Worm (Caenorhabditis elegans) whole organism, early embryonic: ENCODE results near the gene F59B10.5.

Experiments used
- ama-1 ChIP-seq: fragments of 150-350 bp; optimal IDR thresholded peaks from 2 replicates; lab custom pipeline; 2014
- tbx-11 ChIP-seq: fragments of 200-800 bp; sonication (Bioruptor generic); IDR thresholded peaks from 2 replicates; pipeline ENCODE4 v1.3.6; 2022; ENCODE audit warnings: missing genetic modification characterization, missing compliant biosample characterization
- tbx-37 ChIP-seq: fragments of 200-800 bp; sonication (Bioruptor generic); conservative IDR thresholded peaks from 2 replicates; pipeline ENCODE4 v1.3.6; 2022; ENCODE audit warnings: missing genetic modification reagents, missing genetic modification characterization, missing compliant biosample characterization

DNA sequence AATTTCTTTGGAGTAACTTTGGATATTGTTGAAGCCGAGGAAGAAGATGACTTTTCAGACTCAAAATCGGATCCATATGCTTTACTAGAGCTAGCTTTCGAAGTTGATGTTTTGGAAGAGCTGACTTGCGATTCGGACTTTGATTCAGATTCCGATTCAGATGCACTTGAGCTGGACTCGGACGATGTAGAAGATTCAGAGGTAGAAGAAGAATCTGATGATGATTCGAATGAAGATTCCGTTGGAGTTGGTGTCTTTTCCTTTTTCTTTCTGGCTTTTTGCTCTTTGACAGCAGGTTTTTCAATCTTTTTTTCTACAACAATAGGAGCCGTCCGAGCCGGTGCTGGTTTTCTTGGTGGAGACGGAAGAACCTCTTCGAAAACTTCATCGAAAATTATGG is 15.6 kb downstream of the F59B10.5 start:
- TF ChIP-seq ama-1 (lab: Kevin White, UChicago), result no peak
- TF ChIP-seq tbx-37 (GFP tag; lab: Robert Waterston, UW), result no peak
- no peak for TF ChIP-seq tbx-11
